Worm (Caenorhabditis elegans): ENCODE measurements around the gene wrn-1.

wrn-1 gene

ce11 chrII:6608626-6609025 lies 53.8 kb downstream of the wrn-1 start:
- no peak for TF ChIP-seq nhr-23 (tag; optimal IDR thresholded peaks at IDR 0.05)
- no peak for TF ChIP-seq ztf-1 (GFP tag; conservative IDR thresholded peaks at IDR 0.05)
- no peak for TF ChIP-seq Y55F3AM.14 (GFP tag; optimal IDR thresholded peaks at IDR 0.05)
- no peak for TF ChIP-seq C34F6.9 (tag; optimal IDR thresholded peaks at IDR 0.05)
- no peak for TF ChIP-seq ama-1 (optimal IDR thresholded peaks at IDR 0.05)
- TF ChIP-seq egl-27 (tag; optimal IDR thresholded peaks at IDR 0.05) = no peak
- no peak for TF ChIP-seq nhr-21 (tag; optimal IDR thresholded peaks at IDR 0.05)
- TF ChIP-seq nhr-10 (tag; optimal IDR thresholded peaks at IDR 0.05) = no peak
- TF ChIP-seq peb-1 (tag; optimal IDR thresholded peaks at IDR 0.05) = no peak
- TF ChIP-seq skn-1 (tag; optimal IDR thresholded peaks at IDR 0.05) = no peak
- TF ChIP-seq gmeb-1 (tag; optimal IDR thresholded peaks at IDR 0.05) = no peak
- no peak for TF ChIP-seq nhr-129 (tag; optimal IDR thresholded peaks at IDR 0.05)
- TF ChIP-seq lsy-2 (tag; optimal IDR thresholded peaks at IDR 0.05) = no peak
- no peak for TF ChIP-seq elt-1 (tag; optimal IDR thresholded peaks at IDR 0.05)
- no peak for TF ChIP-seq ceh-16 (tag; optimal IDR thresholded peaks at IDR 0.05)
- no peak for TF ChIP-seq sem-4 (tag; optimal IDR thresholded peaks at IDR 0.05)
- TF ChIP-seq mbf-1 (tag; optimal IDR thresholded peaks at IDR 0.05) = no peak

All from whole organism, L2 larva.